Worm (Caenorhabditis elegans) whole organism, L4/young adult: ENCODE results near the gene rmd-6.

Experiments used
- W03F9.2 ChIP-seq: fragments of 150-350 bp; optimal IDR thresholded peaks from 2 replicates; lab custom pipeline; 2014; ENCODE audit warnings: missing biosample characterization, missing genetic modification characterization
- dao-5 ChIP-seq: sonication (generic microtip); optimal IDR thresholded peaks from 2 replicates; lab custom pipeline; 2016; ENCODE audit warnings: missing genotype, missing genetic modification characterization, moderate library complexity, missing compliant biosample characterization

DNA sequence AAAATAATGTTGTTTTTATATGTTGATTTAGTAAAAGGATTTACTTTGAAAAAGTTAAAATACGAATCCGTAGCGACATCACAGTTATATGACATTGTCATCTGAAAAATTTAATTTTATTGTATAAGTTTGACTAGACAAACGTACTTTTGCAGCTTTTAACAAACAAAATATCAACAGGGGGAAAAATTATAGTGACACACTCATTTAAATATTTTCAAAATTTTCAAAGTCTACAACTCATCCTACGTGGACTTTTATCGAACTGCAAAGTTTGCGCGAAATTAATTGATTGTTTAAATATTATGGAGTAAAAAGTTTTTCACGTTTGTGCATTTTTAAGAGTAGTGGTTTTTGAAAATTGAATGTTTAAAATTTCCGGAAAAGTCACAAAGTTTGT, 43.0 kb upstream of the rmd-6 start, which contains the start of gene C09B9.85:
- TF ChIP-seq W03F9.2 (no peak), dao-5 (tag; lab: Kevin White, UChicago) (no peak)
